Fruit fly (Drosophila melanogaster) whole organism, embryonic: ENCODE data around the gene eIF2Bepsilon.

ENCODE experiments used
- Bteb2 ChIP-seq: fragments of 200-800 bp; sonication (Bioruptor generic); optimal IDR thresholded peaks from 2 replicates; lab custom pipeline; 2016; ENCODE audit warnings: missing biosample characterization, missing genetic modification characterization
- CG1233 ChIP-seq: fragments of 200-800 bp; sonication (Bioruptor generic); optimal IDR thresholded peaks from 4 replicates; lab custom pipeline; 2018; ENCODE audit warnings: missing biosample characterization, mild to moderate bottlenecking, missing genetic modification characterization
- CG12942 ChIP-seq: fragments of 200-800 bp; sonication (Bioruptor generic); optimal IDR thresholded peaks from 3 replicates; lab custom pipeline; 2016; ENCODE audit warnings: missing biosample characterization, missing genetic modification characterization
- CG13123 ChIP-seq: fragments of 200-800 bp; sonication (Bioruptor generic); optimal IDR thresholded peaks from 2 replicates; lab custom pipeline; 2016; ENCODE audit warnings: missing biosample characterization, missing genetic modification characterization
- CG13775 ChIP-seq: fragments of 200-800 bp; sonication (Bioruptor generic); optimal IDR thresholded peaks from 3 replicates; lab custom pipeline; 2017; ENCODE audit warnings: missing biosample characterization, mild to moderate bottlenecking, missing genetic modification characterization
- CG14667 ChIP-seq: fragments of 200-800 bp; sonication (Bioruptor generic); IDR thresholded peaks from 2 replicates; pipeline ENCODE4 v1.3.6; 2022; ENCODE audit warnings: missing biosample characterization, missing genetic modification characterization
- CG15514 ChIP-seq: fragments of 200-800 bp; sonication (Bioruptor generic); optimal IDR thresholded peaks from 3 replicates; lab custom pipeline; 2017; ENCODE audit warnings: missing biosample characterization, missing genetic modification characterization, mild to moderate bottlenecking, moderate library complexity, missing genetic modification reagents
- CG17829 ChIP-seq: fragments of 200-800 bp; optimal IDR thresholded peaks from 2 replicates; lab custom pipeline; 2019; ENCODE audit warnings: missing biosample characterization, mild to moderate bottlenecking, missing genetic modification characterization, moderate library complexity
- CG18011 ChIP-seq: fragments of 200-800 bp; sonication (Bioruptor generic); optimal IDR thresholded peaks from 2 replicates; lab custom pipeline; 2017; ENCODE audit warnings: missing biosample characterization, missing genetic modification characterization, mild to moderate bottlenecking, moderate library complexity, missing genotype
- CG30403 ChIP-seq: fragments of 200-800 bp; sonication (Bioruptor generic); optimal IDR thresholded peaks from 3 replicates; lab custom pipeline; 2016; ENCODE audit warnings: missing biosample characterization, missing genetic modification characterization
- CG32767 ChIP-seq: fragments of 200-800 bp; sonication (Bioruptor generic); IDR thresholded peaks from 2 replicates; pipeline ENCODE4 v1.3.6; 2022; ENCODE audit warnings: missing biosample characterization, missing genetic modification characterization
- CG5180 ChIP-seq: fragments of 200-800 bp; sonication (Bioruptor generic); optimal IDR thresholded peaks from 3 replicates; lab custom pipeline; 2017; ENCODE audit warnings: missing biosample characterization, missing genetic modification characterization, mild to moderate bottlenecking, moderate library complexity, missing genetic modification reagents
- CG5245 ChIP-seq: fragments of 200-800 bp; sonication (Bioruptor generic); optimal IDR thresholded peaks from 3 replicates; lab custom pipeline; 2016; ENCODE audit warnings: missing biosample characterization, missing genetic modification characterization
- CG6689 ChIP-seq: fragments of 200-800 bp; sonication (Bioruptor generic); IDR thresholded peaks from 2 replicates; pipeline ENCODE4 v1.3.6; 2022; ENCODE audit warnings: missing biosample characterization, missing genetic modification characterization
- CG7963 ChIP-seq: fragments of 200-800 bp; sonication (Bioruptor generic); IDR thresholded peaks from 3 replicates; pipeline ENCODE4 v1.3.6; 2022; ENCODE audit warnings: missing biosample characterization, missing genetic modification characterization; ENCODE audit not compliant: partially characterized antibody
- CG8388 ChIP-seq: fragments of 200-800 bp; sonication (Bioruptor generic); optimal IDR thresholded peaks from 2 replicates; lab custom pipeline; 2019; ENCODE audit warnings: missing biosample characterization, mild to moderate bottlenecking, missing genetic modification characterization, moderate library complexity
- CG8478 ChIP-seq: fragments of >200 bp; optimal IDR thresholded peaks from 2 replicates; lab custom pipeline; 2018
- CrebB ChIP-seq: fragments of 200-800 bp; sonication (Bioruptor generic); optimal IDR thresholded peaks from 3 replicates; lab custom pipeline; 2018; ENCODE audit warnings: missing biosample characterization, mild to moderate bottlenecking, missing genetic modification characterization
- Dll ChIP-seq: fragments of 200-800 bp; sonication (Bioruptor generic); IDR thresholded peaks from 4 replicates; pipeline ENCODE4 v1.3.6; 2022; ENCODE audit warnings: missing biosample characterization, missing genetic modification characterization; ENCODE audit not compliant: partially characterized antibody
- Eip74EF ChIP-seq, 2 experiments: fragments of 200-800 bp in 1 of 2; fragments of >200 bp in 1 of 2; sonication (Bioruptor generic) in 1 of 2; optimal IDR thresholded peaks; 2 replicates each; lab custom pipeline; 2017 to 2019; ENCODE audit warnings: missing biosample characterization in 2 of 2, missing genetic modification characterization in 2 of 2, mild to moderate bottlenecking in 1 of 2, moderate library complexity in 1 of 2
- GATAe ChIP-seq: fragments of 200-800 bp; sonication (Bioruptor generic); conservative IDR thresholded peaks from 2 replicates; pipeline ENCODE4 v1.3.6; 2022; ENCODE audit warnings: missing biosample characterization, missing genetic modification characterization
- HmgZ ChIP-seq: fragments of 200-800 bp; sonication (Bioruptor generic); optimal IDR thresholded peaks from 2 replicates; lab custom pipeline; 2018; ENCODE audit warnings: missing biosample characterization, mild to moderate bottlenecking, missing genetic modification characterization
- Hr3 ChIP-seq: fragments of 200-800 bp; sonication (Bioruptor generic); optimal IDR thresholded peaks from 3 replicates; lab custom pipeline; 2016; ENCODE audit warnings: missing biosample characterization, missing genetic modification characterization
- Hr78 ChIP-seq, 2 experiments: fragments of 200-800 bp in 1 of 2; fragments of >200 bp in 1 of 2; sonication (Bioruptor generic) in 1 of 2; optimal IDR thresholded peaks; 2 replicates each; lab custom pipeline; 2017 to 2019; ENCODE audit warnings: missing biosample characterization in 2 of 2, missing genetic modification characterization in 2 of 2, mild to moderate bottlenecking in 1 of 2, moderate library complexity in 1 of 2
- Opbp ChIP-seq: fragments of 200-800 bp; sonication (Bioruptor generic); IDR thresholded peaks from 3 replicates; pipeline ENCODE4 v1.3.6; 2022; ENCODE audit warnings: missing biosample characterization, missing genetic modification characterization; ENCODE audit not compliant: partially characterized antibody
- Optix ChIP-seq: fragments of 200-800 bp; sonication (Bioruptor generic); IDR thresholded peaks from 3 replicates; pipeline ENCODE4 v1.3.6; 2022; ENCODE audit warnings: missing biosample characterization, missing genetic modification characterization
- Poxn ChIP-seq: fragments of 200-800 bp; sonication (Bioruptor generic); IDR thresholded peaks from 2 replicates; pipeline ENCODE4 v1.3.6; 2022; ENCODE audit warnings: missing biosample characterization, missing genetic modification characterization
- Rx ChIP-seq: fragments of 200-800 bp; sonication (Bioruptor generic); IDR thresholded peaks from 2 replicates; pipeline ENCODE4 v1.3.6; 2022; ENCODE audit warnings: missing biosample characterization, missing genetic modification characterization
- Sry-δ ChIP-seq: fragments of 200-800 bp; sonication (Bioruptor generic); optimal IDR thresholded peaks from 2 replicates; lab custom pipeline; 2016; ENCODE audit warnings: missing biosample characterization, missing genetic modification characterization
- TFAM ChIP-seq: fragments of 200-800 bp; sonication (Bioruptor generic); optimal IDR thresholded peaks from 2 replicates; lab custom pipeline; 2017; ENCODE audit warnings: missing biosample characterization, missing genetic modification characterization, inconsistent platforms
- Xrp1 ChIP-seq: fragments of 200-800 bp; sonication (Bioruptor generic); IDR thresholded peaks from 2 replicates; pipeline ENCODE4 v1.3.6; 2022; ENCODE audit warnings: missing biosample characterization, missing genetic modification characterization
- chinmo ChIP-seq: fragments of 200-800 bp; sonication (Bioruptor generic); IDR thresholded peaks from 4 replicates; pipeline ENCODE4 v1.3.6; 2022; ENCODE audit warnings: missing biosample characterization, missing genetic modification characterization; ENCODE audit not compliant: partially characterized antibody
- dpn ChIP-seq, 2 experiments: fragments of 200-800 bp; sonication (Bioruptor generic); optimal IDR thresholded peaks; 3 replicates each; lab custom pipeline; 2016; ENCODE audit warnings: missing biosample characterization in 2 of 2, missing genetic modification characterization in 2 of 2
- fd64A ChIP-seq: fragments of 200-800 bp; sonication (Bioruptor generic); optimal IDR thresholded peaks from 3 replicates; lab custom pipeline; 2018; ENCODE audit warnings: missing biosample characterization, mild to moderate bottlenecking, missing genetic modification characterization
- gsb ChIP-seq: fragments of 200-800 bp; sonication (Bioruptor generic); IDR thresholded peaks from 2 replicates; pipeline ENCODE4 v1.3.6; 2022; ENCODE audit warnings: missing biosample characterization, missing genetic modification characterization
- hb ChIP-seq: fragments of 200-800 bp; sonication (Bioruptor generic); IDR thresholded peaks from 3 replicates; pipeline ENCODE4 v1.3.6; 2022; ENCODE audit warnings: missing biosample characterization, missing genetic modification characterization; ENCODE audit not compliant: partially characterized antibody
- ind ChIP-seq: fragments of 200-800 bp; sonication (Bioruptor generic); optimal IDR thresholded peaks from 3 replicates; lab custom pipeline; 2016; ENCODE audit warnings: missing biosample characterization, missing genetic modification characterization
- klu ChIP-seq: fragments of 200-800 bp; sonication (Bioruptor generic); IDR thresholded peaks from 2 replicates; pipeline ENCODE4 v1.3.6; 2022; ENCODE audit warnings: missing biosample characterization, missing genetic modification characterization
- lab ChIP-seq: fragments of 200-800 bp; sonication (Bioruptor generic); optimal IDR thresholded peaks from 3 replicates; lab custom pipeline; 2017; ENCODE audit warnings: missing biosample characterization, missing genetic modification characterization, mild to moderate bottlenecking, moderate library complexity, missing genetic modification reagents
- nmo ChIP-seq: fragments of 200-800 bp; sonication (Bioruptor generic); optimal IDR thresholded peaks from 2 replicates; lab custom pipeline; 2018; ENCODE audit warnings: missing biosample characterization, mild to moderate bottlenecking, missing genetic modification characterization, moderate library complexity
- phol ChIP-seq: fragments of 200-800 bp; sonication (Bioruptor generic); optimal IDR thresholded peaks from 3 replicates; lab custom pipeline; 2018; ENCODE audit warnings: missing biosample characterization, mild to moderate bottlenecking, missing genetic modification characterization, moderate library complexity
- rib ChIP-seq: fragments of 200-800 bp; sonication (Bioruptor generic); IDR thresholded peaks from 2 replicates; pipeline ENCODE4 v1.3.6; 2022; ENCODE audit warnings: missing biosample characterization, missing genetic modification characterization
- slbo ChIP-seq: fragments of 200-800 bp; sonication (Bioruptor generic); IDR thresholded peaks from 2 replicates; pipeline ENCODE4 v1.3.6; 2022; ENCODE audit warnings: missing biosample characterization, missing genetic modification characterization
- tio ChIP-seq: fragments of 200-800 bp; sonication (Bioruptor generic); optimal IDR thresholded peaks from 2 replicates; lab custom pipeline; 2017; ENCODE audit warnings: missing biosample characterization, missing genetic modification characterization, inconsistent platforms
- toy ChIP-seq: fragments of 200-800 bp; sonication (Bioruptor generic); IDR thresholded peaks from 2 replicates; pipeline ENCODE4 v1.3.6; 2022; ENCODE audit warnings: missing biosample characterization, missing genetic modification characterization
- trh ChIP-seq: fragments of 200-800 bp; sonication (Bioruptor generic); optimal IDR thresholded peaks from 2 replicates; lab custom pipeline; 2016; ENCODE audit warnings: missing biosample characterization, missing genetic modification characterization
- ttk ChIP-seq: fragments of 200-800 bp; sonication (Bioruptor generic); IDR thresholded peaks from 2 replicates; pipeline ENCODE4 v2.1.2; 2022; ENCODE audit warnings: missing biosample characterization, missing genetic modification characterization
- twi ChIP-seq: fragments of 200-800 bp; optimal IDR thresholded peaks from 2 replicates; lab custom pipeline; 2019; ENCODE audit warnings: missing biosample characterization, mild to moderate bottlenecking, missing genetic modification characterization, moderate library complexity
- vfl ChIP-seq: fragments of 200-800 bp; sonication (Bioruptor generic); optimal IDR thresholded peaks from 2 replicates; lab custom pipeline; 2016; ENCODE audit warnings: missing biosample characterization, missing genetic modification characterization

eIF2Bepsilon gene

DNA sequence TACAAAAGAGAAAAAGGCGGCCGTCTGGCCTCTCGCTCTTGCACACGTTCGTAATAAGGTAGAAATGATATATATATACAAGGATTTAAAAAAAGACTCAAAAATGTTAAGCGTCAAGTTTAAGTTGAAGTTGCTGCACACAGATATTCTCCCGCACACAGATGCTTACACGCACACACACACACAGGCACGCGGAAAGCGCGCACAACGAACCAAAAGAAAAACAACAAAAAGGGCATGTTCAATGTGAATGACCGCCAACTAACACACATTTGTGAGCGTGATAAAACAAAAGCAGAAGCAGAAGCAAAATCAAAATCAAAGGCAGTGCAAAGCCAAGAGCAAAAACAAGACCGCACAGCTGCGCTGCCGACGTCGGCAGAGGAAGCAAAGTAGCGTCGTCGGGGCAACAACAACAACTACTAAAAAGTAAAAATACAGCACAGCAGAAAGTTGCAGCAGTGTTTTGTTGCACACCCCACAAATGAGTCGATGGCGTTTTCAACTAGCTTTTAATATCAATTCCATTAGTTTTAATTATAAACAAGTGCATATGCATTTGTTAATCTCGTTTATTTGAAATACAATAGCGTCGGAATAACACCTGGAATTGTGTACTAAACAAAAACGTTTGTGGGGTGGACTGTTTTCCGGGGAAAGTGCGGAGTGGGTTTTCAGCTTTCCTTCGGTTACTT lies 24.7 kb upstream of the eIF2Bepsilon start (continued):
- peak; percentile 96 for TF ChIP-seq CG1233
- peak; percentile 75 for TF ChIP-seq toy (GFP tag; lab: Robert Waterston, UW)
- peak; percentile 97 for TF ChIP-seq ttk (GFP tag; lab: Robert Waterston, UW)
- peak; percentile 87 for TF ChIP-seq Bteb2 (GFP tag; lab: Kevin White, UChicago)
- TF ChIP-seq Optix = peak; percentile 96
- TF ChIP-seq twi (tag; lab: Kevin White, UChicago) = peak; percentile 93
- peak; percentile 92 for TF ChIP-seq TFAM (GFP tag; lab: Kevin White, UChicago)
- peak; percentile 99 for TF ChIP-seq Xrp1 (GFP tag; lab: Robert Waterston, UW)
- TF ChIP-seq CrebB (tag; lab: Kevin White, UChicago) = peak; percentile 93
- TF ChIP-seq nmo (GFP tag; lab: Kevin White, UChicago) = peak; percentile 98
- TF ChIP-seq CG8388 (GFP tag; lab: Kevin White, UChicago) = peak; percentile 98
- TF ChIP-seq CG8478 = no peak
- peak; percentile 87 for TF ChIP-seq CG5180 (GFP tag; lab: Kevin White, UChicago)
- peak in 1 of 2 experiments; percentile 96 for TF ChIP-seq Eip74EF (GFP tag; optimal IDR thresholded peaks at IDR 0.05; lab: Kevin White, UChicago)
- TF ChIP-seq CG6689 (GFP tag; lab: Robert Waterston, UW) = peak; percentile 97
- peak; percentile 94 for TF ChIP-seq tio (GFP tag; lab: Kevin White, UChicago)
- peak; percentile 90 for TF ChIP-seq Hr3 (GFP tag; lab: Kevin White, UChicago)
- peak; percentile 94 for TF ChIP-seq lab (GFP tag; lab: Kevin White, UChicago)
- peak; percentile 95 for TF ChIP-seq Rx (GFP tag; lab: Robert Waterston, UW)
- TF ChIP-seq CG14667 (GFP tag; lab: Robert Waterston, UW) = peak; percentile 94
- peak; percentile 91 for TF ChIP-seq HmgZ (tag; lab: Kevin White, UChicago)
- TF ChIP-seq CG32767 = peak; percentile 94
- no peak for TF ChIP-seq CG7963 (GFP tag; lab: Robert Waterston, UW)
- peak; percentile 94 for TF ChIP-seq dpn (GFP tag; optimal IDR thresholded peaks at IDR 0.05; lab: Kevin White, UChicago)
- peak in 1 of 2 experiments; percentile 92 for TF ChIP-seq Hr78 (GFP tag; optimal IDR thresholded peaks at IDR 0.05; lab: Kevin White, UChicago)
- no peak for TF ChIP-seq Dll (GFP tag; lab: Robert Waterston, UW)
- peak; percentile 98 for TF ChIP-seq fd64A (GFP tag; lab: Kevin White, UChicago)
- peak; percentile 97 for TF ChIP-seq CG5245 (GFP tag; lab: Kevin White, UChicago)
- TF ChIP-seq CG12942 = peak; percentile 93
- peak; percentile 90 for TF ChIP-seq trh (GFP tag; lab: Kevin White, UChicago)
- TF ChIP-seq rib (GFP tag; lab: Robert Waterston, UW) = peak; percentile 73
- TF ChIP-seq vfl (GFP tag; lab: Kevin White, UChicago) = peak; percentile 88
- peak; percentile 41 for TF ChIP-seq GATAe
- TF ChIP-seq gsb = peak; percentile 78
- TF ChIP-seq CG15514 (GFP tag; lab: Kevin White, UChicago) = peak; percentile 65
- no peak for TF ChIP-seq Opbp (GFP tag; lab: Robert Waterston, UW)
- TF ChIP-seq hb (GFP tag; lab: Robert Waterston, UW) = no peak
- peak; percentile 93 for TF ChIP-seq CG13775 (GFP tag; lab: Kevin White, UChicago)
- TF ChIP-seq CG17829 (tag; lab: Kevin White, UChicago) = peak; percentile 98
- peak; percentile 96 for TF ChIP-seq CG30403
- peak; percentile 84 for TF ChIP-seq CG13123 (GFP tag; lab: Kevin White, UChicago)
- peak; percentile 74 for TF ChIP-seq CG18011
- peak; percentile 79; the same call in 2 of the 4 replicates for TF ChIP-seq chinmo (GFP tag; lab: Robert Waterston, UW)
- peak; percentile 97 for TF ChIP-seq phol
- peak; percentile 86 for TF ChIP-seq klu (GFP tag; lab: Robert Waterston, UW)
- peak; percentile 93 for TF ChIP-seq ind
- TF ChIP-seq slbo = peak; percentile 90
- TF ChIP-seq Sry-δ (GFP tag; lab: Kevin White, UChicago) = peak; percentile 55
- TF ChIP-seq Poxn (GFP tag; lab: Robert Waterston, UW) = peak; percentile 10; the same call in 1 of the 2 replicates
